Fruit fly (Drosophila melanogaster): ENCODE data around the gene Pvf2.

Gene Pvf2

dm6 chr2L:7100830-7101229 is 16.4 kb upstream of the Pvf2 start:
- TF ChIP-seq woc (GFP tag; optimal IDR thresholded peaks at IDR 0.05) (no peak), Hr78 (GFP tag; optimal IDR thresholded peaks at IDR 0.05) (no peak), Vsx2 (GFP tag; optimal IDR thresholded peaks at IDR 0.05; ENCODE audit: partially characterized antibody) (no peak), GATAd (GFP tag; optimal IDR thresholded peaks at IDR 0.05) (no peak), CG32264 (GFP tag; optimal IDR thresholded peaks at IDR 0.05) (no peak), OdsH (GFP tag; optimal IDR thresholded peaks at IDR 0.05) (no peak), sage (GFP tag; optimal IDR thresholded peaks at IDR 0.05) (no peak), sv (GFP tag; optimal IDR thresholded peaks at IDR 0.05) (no peak), Dfd (GFP tag; optimal IDR thresholded peaks at IDR 0.05) (no peak), CrebA (GFP tag; optimal IDR thresholded peaks at IDR 0.05; ENCODE audit: borderline replicate concordance) (no peak), Rel (GFP tag; optimal IDR thresholded peaks at IDR 0.05) (no peak), Rel (tag; optimal IDR thresholded peaks at IDR 0.05) (no peak), rgr (GFP tag; optimal IDR thresholded peaks at IDR 0.05) (no peak), Myc (optimal IDR thresholded peaks at IDR 0.05) (no peak), jim (GFP tag; optimal IDR thresholded peaks at IDR 0.05) (no peak)

dm6 chr2L:7097386-7097785 is 13.0 kb upstream of the Pvf2 start:
- TF ChIP-seq usp (GFP tag; optimal IDR thresholded peaks at IDR 0.05): no peak
- TF ChIP-seq pan (optimal IDR thresholded peaks at IDR 0.05): no peak
- no peak for TF ChIP-seq rgr (GFP tag; optimal IDR thresholded peaks at IDR 0.05)
- no peak for TF ChIP-seq Sp1 (GFP tag; optimal IDR thresholded peaks at IDR 0.05)
- TF ChIP-seq h (GFP tag; optimal IDR thresholded peaks at IDR 0.05): no peak
- TF ChIP-seq Dif (GFP tag; optimal IDR thresholded peaks at IDR 0.05; ENCODE audit: partially characterized antibody): no peak
- no peak for TF ChIP-seq ey (GFP tag; optimal IDR thresholded peaks at IDR 0.05)
- TF ChIP-seq woc (GFP tag; optimal IDR thresholded peaks at IDR 0.05): no peak
- TF ChIP-seq Abd-B (GFP tag; optimal IDR thresholded peaks at IDR 0.05): no peak
- TF ChIP-seq brk (GFP tag; optimal IDR thresholded peaks at IDR 0.05): no peak
- TF ChIP-seq sage (GFP tag; optimal IDR thresholded peaks at IDR 0.05): no peak
- TF ChIP-seq sv (GFP tag; optimal IDR thresholded peaks at IDR 0.05): no peak
- no peak for TF ChIP-seq fru (GFP tag; optimal IDR thresholded peaks at IDR 0.05)
- TF ChIP-seq Hnf4 (GFP tag; optimal IDR thresholded peaks at IDR 0.05): no peak
- TF ChIP-seq Dfd (GFP tag; optimal IDR thresholded peaks at IDR 0.05): no peak
- TF ChIP-seq CG32264 (GFP tag; optimal IDR thresholded peaks at IDR 0.05): no peak
- no peak for TF ChIP-seq Myc (optimal IDR thresholded peaks at IDR 0.05)
- TF ChIP-seq N (GFP tag; optimal IDR thresholded peaks at IDR 0.05): no peak
- no peak for TF ChIP-seq Rel (GFP tag; optimal IDR thresholded peaks at IDR 0.05)
- TF ChIP-seq Rel (tag; optimal IDR thresholded peaks at IDR 0.05): no peak
- no peak for TF ChIP-seq lola (GFP tag; optimal IDR thresholded peaks at IDR 0.05)

dm6 chr2L:7094303-7094702 is 9.9 kb upstream of the Pvf2 start:
- TF ChIP-seq woc (GFP tag; optimal IDR thresholded peaks at IDR 0.05) (peak; percentile 15), Abd-B (GFP tag; optimal IDR thresholded peaks at IDR 0.05) (no peak), Sp1 (GFP tag; optimal IDR thresholded peaks at IDR 0.05) (peak; percentile 36), dl (GFP tag; optimal IDR thresholded peaks at IDR 0.05; ENCODE audit: insufficient read depth in 1 of 2, partially characterized antibody in 2 of 2) (no peak), Mio (GFP tag; optimal IDR thresholded peaks at IDR 0.05) (no peak), br (GFP tag; optimal IDR thresholded peaks at IDR 0.05) (no peak), dsf (GFP tag; optimal IDR thresholded peaks at IDR 0.05; ENCODE audit: borderline replicate concordance) (no peak), rgr (GFP tag; optimal IDR thresholded peaks at IDR 0.05) (peak; percentile 26), brk (GFP tag; optimal IDR thresholded peaks at IDR 0.05) (no peak), CG9705 (GFP tag; optimal IDR thresholded peaks at IDR 0.05) (no peak), sage (GFP tag; optimal IDR thresholded peaks at IDR 0.05) (no peak), pan (optimal IDR thresholded peaks at IDR 0.05) (no peak), CrebA (GFP tag; optimal IDR thresholded peaks at IDR 0.05; ENCODE audit: borderline replicate concordance) (no peak), Vsx2 (GFP tag; optimal IDR thresholded peaks at IDR 0.05; ENCODE audit: partially characterized antibody) (no peak), h (GFP tag; optimal IDR thresholded peaks at IDR 0.05) (peak; percentile 35), Myc (optimal IDR thresholded peaks at IDR 0.05) (no peak), Hnf4 (GFP tag; optimal IDR thresholded peaks at IDR 0.05) (no peak), foxo (GFP tag; optimal IDR thresholded peaks at IDR 0.05) (peak in 1 of 2 experiments; percentile 32), psq (GFP tag; optimal IDR thresholded peaks at IDR 0.05) (peak; percentile 32), Dfd (GFP tag; optimal IDR thresholded peaks at IDR 0.05) (no peak), fru (GFP tag; optimal IDR thresholded peaks at IDR 0.05) (peak; percentile 25), OdsH (GFP tag; optimal IDR thresholded peaks at IDR 0.05) (peak; percentile 55), Rel (GFP tag; optimal IDR thresholded peaks at IDR 0.05) (no peak), Rel (tag; optimal IDR thresholded peaks at IDR 0.05) (no peak), GATAd (GFP tag; optimal IDR thresholded peaks at IDR 0.05) (no peak), jim (GFP tag; optimal IDR thresholded peaks at IDR 0.05) (no peak)

- TF ChIP-seq HLH106 (tag; optimal IDR thresholded peaks at IDR 0.05) (peak; percentile 32), psq (GFP tag; optimal IDR thresholded peaks at IDR 0.05) (peak; percentile 20), Abd-B (GFP tag; optimal IDR thresholded peaks at IDR 0.05) (no peak), tai (GFP tag; optimal IDR thresholded peaks at IDR 0.05) (no peak), foxo (GFP tag; optimal IDR thresholded peaks at IDR 0.05) (peak in 1 of 2 experiments; percentile 28)
Observed at dm6 chr2L:7090922-7091321, 6.5 kb upstream of the Pvf2 start.

Data from whole organism, wandering third instar larva.